Fruit fly (Drosophila melanogaster) Kc167 (cell line): ENCODE data around the gene CG33795.

ENCODE experiments used
- Sin3A ChIP-seq: fragments of >200 bp; optimal IDR thresholded peaks from 2 replicates; lab custom pipeline; 2018; ENCODE audit warnings: missing external identifiers
- h ChIP-seq: fragments of >200 bp; optimal IDR thresholded peaks from 3 replicates; lab custom pipeline; 2018; ENCODE audit warnings: missing external identifiers
- psq ChIP-seq: fragments of >200 bp; optimal IDR thresholded peaks from 2 replicates; lab custom pipeline; 2017; ENCODE audit warnings: missing external identifiers

DNA sequence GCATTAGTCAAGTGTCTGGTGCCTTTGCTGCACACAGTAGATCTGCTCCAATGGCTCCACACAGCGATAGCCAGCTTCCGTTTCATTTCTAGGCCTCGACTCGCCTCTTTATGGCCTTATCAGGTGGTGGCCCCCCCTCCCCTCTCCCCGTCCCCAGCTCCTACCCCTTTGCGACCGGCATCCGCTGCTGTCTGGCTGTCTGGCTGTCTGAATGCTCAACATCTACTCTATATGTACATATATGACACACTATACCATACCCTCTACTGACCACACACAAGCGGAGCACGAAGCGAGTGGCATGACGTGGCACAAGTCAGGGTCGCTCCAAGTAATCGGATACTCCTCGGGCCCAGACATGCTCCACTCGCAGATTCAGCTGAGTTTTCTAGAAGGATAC is 12.9 kb downstream of the CG33795 start:
- TF ChIP-seq psq (lab: Kevin White, UChicago) = no peak
- no peak for TF ChIP-seq h (lab: Kevin White, UChicago)
- no peak for TF ChIP-seq Sin3A (lab: Kevin White, UChicago)
